Fruit fly (Drosophila melanogaster) whole organism, wandering third instar larva: Measurements from ENCODE around the gene CG13040.

Source experiments
- Dfd ChIP-seq: fragments of >200 bp; optimal IDR thresholded peaks from 2 replicates; lab custom pipeline; 2017; ENCODE audit warnings: missing biosample characterization, missing genetic modification characterization
- Dif ChIP-seq: fragments of 200-275, 200-300 bp; sonication (Bioruptor generic); optimal IDR thresholded peaks from 2 replicates; lab custom pipeline; 2018; ENCODE audit warnings: missing biosample characterization, missing genetic modification characterization; ENCODE audit not compliant: partially characterized antibody
- Hnf4 ChIP-seq: fragments of 200-800 bp; sonication (Bioruptor generic); optimal IDR thresholded peaks from 2 replicates; lab custom pipeline; 2016; ENCODE audit warnings: missing biosample characterization, mild to moderate bottlenecking, missing genetic modification characterization
- Hr78 ChIP-seq: fragments of >200 bp; optimal IDR thresholded peaks from 2 replicates; lab custom pipeline; 2017; ENCODE audit warnings: missing biosample characterization, missing genetic modification characterization
- Hr83 ChIP-seq: fragments of 200-300 bp; sonication (Bioruptor generic); optimal IDR thresholded peaks from 2 replicates; lab custom pipeline; 2016; ENCODE audit warnings: missing biosample characterization, mild to moderate bottlenecking, missing genetic modification characterization, moderate library complexity; ENCODE audit not compliant: poor library complexity, severe bottlenecking
- brk ChIP-seq: fragments of 200-800 bp; sonication (Bioruptor generic); optimal IDR thresholded peaks from 2 replicates; lab custom pipeline; 2016; ENCODE audit warnings: missing biosample characterization, mild to moderate bottlenecking, missing genetic modification characterization
- dl ChIP-seq, 2 experiments: fragments of 175-275, 200-275 bp in 1 of 2; fragments of 200-275 bp in 1 of 2; sonication (Bioruptor generic); optimal IDR thresholded peaks; lab custom pipeline; 2018; ENCODE audit warnings: mild to moderate bottlenecking in 2 of 2, missing biosample characterization in 2 of 2, missing genetic modification characterization in 2 of 2, moderate library complexity in 2 of 2; ENCODE audit not compliant: partially characterized antibody in 2 of 2, insufficient read depth in 1 of 2
- ey ChIP-seq: fragments of 200-800 bp; sonication (Bioruptor generic); optimal IDR thresholded peaks from 2 replicates; lab custom pipeline; 2016; ENCODE audit warnings: missing biosample characterization, missing genetic modification characterization
- fru ChIP-seq: fragments of 200-800 bp; sonication (Bioruptor generic); optimal IDR thresholded peaks from 3 replicates; lab custom pipeline; 2016; ENCODE audit warnings: missing biosample characterization, mild to moderate bottlenecking, missing genetic modification characterization
- pan ChIP-seq: fragments of >200 bp; optimal IDR thresholded peaks from 2 replicates; lab custom pipeline; 2017
- psq ChIP-seq: fragments of 200-800 bp; sonication (Bioruptor generic); optimal IDR thresholded peaks from 3 replicates; lab custom pipeline; 2017; ENCODE audit warnings: missing biosample characterization, mild to moderate bottlenecking, missing genetic modification characterization, moderate library complexity
- usp ChIP-seq: fragments of >200 bp; optimal IDR thresholded peaks from 2 replicates; lab custom pipeline; 2017; ENCODE audit warnings: missing biosample characterization, missing genetic modification characterization

dm6 chr3L:16305820-16306650, 20.5 kb downstream of the CG13040 start, which contains the start of the genes CG13043 and CG13063:
- TF ChIP-seq Hr83 (no peak), Dif (no peak), Hnf4 (no peak), psq (GFP tag; lab: Kevin White, UChicago) (no peak), brk (GFP tag; lab: Kevin White, UChicago) (no peak), dl (GFP tag; optimal IDR thresholded peaks at IDR 0.05; lab: Kevin White, UChicago; ENCODE audit: insufficient read depth in 1 of 2, partially characterized antibody in 2 of 2) (no peak), Dfd (GFP tag; lab: Kevin White, UChicago) (no peak), ey (no peak), fru (GFP tag; lab: Kevin White, UChicago) (no peak), usp (GFP tag; lab: Kevin White, UChicago) (no peak), pan (lab: Kevin White, UChicago) (no peak), Hr78 (GFP tag; lab: Kevin White, UChicago) (no peak)
